Worm (Caenorhabditis elegans): ENCODE results near the gene C05C9.2.

Gene C05C9.2

DNA sequence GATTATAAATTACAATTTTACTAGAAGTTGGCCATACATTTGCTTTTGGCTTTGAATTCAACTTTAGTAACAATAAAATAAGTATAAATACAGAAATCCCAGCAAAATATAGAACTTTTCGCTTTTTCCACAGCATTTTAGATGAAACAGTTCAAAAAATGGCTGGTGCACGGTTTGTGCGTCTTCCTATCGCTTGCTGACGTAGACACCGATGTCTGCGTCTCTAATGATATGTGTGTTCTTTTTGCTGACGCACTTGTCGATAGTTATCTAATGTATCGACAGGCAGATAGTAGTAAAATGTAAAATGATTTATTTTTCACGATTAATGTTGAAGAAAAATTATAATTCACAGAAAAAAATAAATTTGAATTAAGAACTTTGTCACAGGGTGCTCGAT, 54.1 kb downstream of the C05C9.2 start, which contains the start of gene hst-2:
hst-2 (minus strand) TSS at position 203 of the 400 bp plus-strand sequence.
- TF ChIP-seq dao-5 (tag; optimal IDR thresholded peaks at IDR 0.05): no peak
- TF ChIP-seq him-1 (tag; optimal IDR thresholded peaks at IDR 0.05): peak; percentile 42
- TF ChIP-seq W03F9.2 (tag; optimal IDR thresholded peaks at IDR 0.05): peak; percentile 46

All from whole organism, L4/young adult.